Worm (Caenorhabditis elegans) whole organism, L3 larva: ENCODE data around the gene cpr-9.

ENCODE experiments used
- R02D3.7 ChIP-seq: fragments of 150-350 bp; optimal IDR thresholded peaks from 2 replicates; lab custom pipeline; 2014; ENCODE audit warnings: missing biosample characterization, missing genetic modification characterization
- aly-2 ChIP-seq: fragments of 150-350 bp; optimal IDR thresholded peaks from 2 replicates; lab custom pipeline; 2014; ENCODE audit warnings: missing biosample characterization, missing genetic modification characterization
- ama-1 ChIP-seq: fragments of 150-350 bp; optimal IDR thresholded peaks from 2 replicates; lab custom pipeline; 2018
- ceh-16 ChIP-seq: sonication (generic microtip); optimal IDR thresholded peaks from 2 replicates; lab custom pipeline; 2017; ENCODE audit warnings: missing biosample characterization, missing genetic modification characterization
- ceh-28 ChIP-seq: fragments of 150-350 bp; optimal IDR thresholded peaks from 2 replicates; lab custom pipeline; 2014; ENCODE audit warnings: missing biosample characterization, missing genetic modification reagents, missing genetic modification characterization
- ceh-82 ChIP-seq: fragments of 150-350 bp; optimal IDR thresholded peaks from 2 replicates; lab custom pipeline; 2014; ENCODE audit warnings: missing biosample characterization, missing genetic modification characterization
- ceh-9 ChIP-seq: sonication (generic microtip); optimal IDR thresholded peaks from 2 replicates; lab custom pipeline; 2018; ENCODE audit warnings: missing biosample characterization, missing genetic modification characterization
- daf-12 ChIP-seq: fragments of 150-350 bp; optimal IDR thresholded peaks from 2 replicates; lab custom pipeline; 2014; ENCODE audit warnings: missing biosample characterization, missing genetic modification reagents, missing genetic modification characterization
- egl-27 ChIP-seq: sonication (generic microtip); optimal IDR thresholded peaks from 4 replicates; lab custom pipeline; 2017; ENCODE audit warnings: missing biosample characterization, missing genetic modification reagents, missing genetic modification characterization
- egl-5 ChIP-seq: fragments of 150-350 bp; optimal IDR thresholded peaks from 2 replicates; lab custom pipeline; 2017; ENCODE audit warnings: missing biosample characterization, missing genetic modification reagents, missing genetic modification characterization, inconsistent platforms
- elt-2 ChIP-seq: sonication (generic microtip); optimal IDR thresholded peaks from 2 replicates; lab custom pipeline; 2016; ENCODE audit warnings: missing genetic modification reagents, mild to moderate bottlenecking, missing genetic modification characterization, missing compliant biosample characterization
- elt-3 ChIP-seq, 3 experiments: fragments of 150-350 bp in 1 of 3; sonication (generic microtip) in 2 of 3; optimal IDR thresholded peaks; 2 replicates in 2 of 3; 4 replicates in 1 of 3; lab custom pipeline; 2014 to 2017; ENCODE audit warnings: missing biosample characterization in 3 of 3, missing genetic modification characterization in 3 of 3
- fkh-10 ChIP-seq: sonication (generic microtip); optimal IDR thresholded peaks from 2 replicates; lab custom pipeline; 2017; ENCODE audit warnings: missing biosample characterization, missing genetic modification reagents, missing genetic modification characterization
- fkh-2 ChIP-seq: fragments of 150-350 bp; optimal IDR thresholded peaks from 2 replicates; lab custom pipeline; 2014; ENCODE audit warnings: missing biosample characterization, missing genetic modification reagents, missing genetic modification characterization
- hmg-11 ChIP-seq: sonication (generic microtip); optimal IDR thresholded peaks from 2 replicates; lab custom pipeline; 2016; ENCODE audit warnings: missing genetic modification characterization, missing compliant biosample characterization
- jun-1 ChIP-seq: fragments of 150-350 bp; optimal IDR thresholded peaks from 2 replicates; lab custom pipeline; 2014; ENCODE audit warnings: missing biosample characterization, missing genetic modification reagents, missing genetic modification characterization
- lin-15B ChIP-seq: fragments of 150-350 bp; optimal IDR thresholded peaks from 2 replicates; lab custom pipeline; 2014; ENCODE audit warnings: missing biosample characterization, missing genetic modification characterization
- lin-39 ChIP-seq: fragments of 150-350 bp; optimal IDR thresholded peaks from 2 replicates; lab custom pipeline; 2018; ENCODE audit warnings: missing biosample characterization, missing genetic modification reagents, missing genetic modification characterization
- lsy-12 ChIP-seq: sonication (generic microtip); optimal IDR thresholded peaks from 2 replicates; lab custom pipeline; 2016; ENCODE audit warnings: mild to moderate bottlenecking, missing genetic modification characterization, missing compliant biosample characterization
- nfya-1 ChIP-seq: sonication (generic microtip); optimal IDR thresholded peaks from 2 replicates; lab custom pipeline; 2017; ENCODE audit warnings: missing genetic modification characterization, mild to moderate bottlenecking, missing compliant biosample characterization, antibody characterized with exemption, moderate library complexity; ENCODE audit not compliant: insufficient read depth
- nhr-11 ChIP-seq: fragments of 150-350 bp; optimal IDR thresholded peaks from 2 replicates; lab custom pipeline; 2014; ENCODE audit warnings: missing biosample characterization, missing genetic modification characterization
- nhr-12 ChIP-seq: fragments of 150-350 bp; optimal IDR thresholded peaks from 2 replicates; lab custom pipeline; 2014; ENCODE audit warnings: missing biosample characterization, missing genetic modification characterization
- nhr-23 ChIP-seq: fragments of 150-350 bp; optimal IDR thresholded peaks from 2 replicates; lab custom pipeline; 2014; ENCODE audit warnings: missing biosample characterization, missing genetic modification reagents, missing genetic modification characterization
- nhr-237 ChIP-seq: fragments of 150-350 bp; optimal IDR thresholded peaks from 2 replicates; lab custom pipeline; 2014; ENCODE audit warnings: missing biosample characterization, missing genetic modification characterization
- nhr-25 ChIP-seq: sonication (generic microtip); optimal IDR thresholded peaks from 2 replicates; lab custom pipeline; 2017; ENCODE audit warnings: missing biosample characterization, missing genetic modification characterization
- nhr-28 ChIP-seq: fragments of 150-350 bp; optimal IDR thresholded peaks from 2 replicates; lab custom pipeline; 2014; ENCODE audit warnings: missing biosample characterization, missing genetic modification characterization
- nhr-43 ChIP-seq: sonication (generic microtip); optimal IDR thresholded peaks from 2 replicates; lab custom pipeline; 2016; ENCODE audit warnings: mild to moderate bottlenecking, missing genetic modification characterization, missing compliant biosample characterization; ENCODE audit not compliant: poor library complexity, severe bottlenecking
- nhr-76 ChIP-seq: fragments of 150-350 bp; sonication (generic microtip); optimal IDR thresholded peaks from 5 replicates; lab custom pipeline; 2014; ENCODE audit warnings: missing biosample characterization, missing genetic modification characterization
- nhr-77 ChIP-seq: fragments of 150-350 bp; optimal IDR thresholded peaks from 2 replicates; lab custom pipeline; 2014; ENCODE audit warnings: missing biosample characterization, missing genetic modification characterization
- pha-4 ChIP-seq: fragments of 150-350 bp; optimal IDR thresholded peaks from 2 replicates; lab custom pipeline; 2014; ENCODE audit warnings: missing biosample characterization, missing genetic modification reagents, missing genetic modification characterization
- pqm-1 ChIP-seq: fragments of 150-350 bp; optimal IDR thresholded peaks from 2 replicates; lab custom pipeline; 2017; ENCODE audit warnings: missing biosample characterization, missing genetic modification characterization, inconsistent platforms
- sea-2 ChIP-seq: fragments of 150-350 bp; sonication (generic microtip); optimal IDR thresholded peaks from 4 replicates; lab custom pipeline; 2014; ENCODE audit warnings: missing biosample characterization, missing genetic modification reagents, missing genetic modification characterization
- skn-1 ChIP-seq: fragments of 150-350 bp; optimal IDR thresholded peaks from 2 replicates; lab custom pipeline; 2014; ENCODE audit warnings: missing biosample characterization, missing genetic modification characterization
- snpc-4 ChIP-seq: fragments of 150-350 bp; optimal IDR thresholded peaks from 2 replicates; lab custom pipeline; 2014; ENCODE audit warnings: missing biosample characterization, missing genetic modification characterization
- tbx-2 ChIP-seq: sonication (generic microtip); optimal IDR thresholded peaks from 2 replicates; lab custom pipeline; 2016; ENCODE audit warnings: mild to moderate bottlenecking, missing genetic modification characterization, missing compliant biosample characterization
- unc-39 ChIP-seq: sonication (generic microtip); optimal IDR thresholded peaks from 4 replicates; lab custom pipeline; 2017; ENCODE audit warnings: missing biosample characterization, missing genetic modification characterization
- unc-62 ChIP-seq: fragments of 150-350 bp; sonication (generic microtip); optimal IDR thresholded peaks from 4 replicates; lab custom pipeline; 2014; ENCODE audit warnings: missing biosample characterization, missing genetic modification reagents, missing genetic modification characterization
- zag-1 ChIP-seq: fragments of 150-350 bp; optimal IDR thresholded peaks from 2 replicates; lab custom pipeline; 2014; ENCODE audit warnings: missing biosample characterization, missing genetic modification characterization
- ztf-11 ChIP-seq: fragments of 150-350 bp; optimal IDR thresholded peaks from 2 replicates; lab custom pipeline; 2014; ENCODE audit warnings: missing biosample characterization, missing genetic modification characterization

Gene cpr-9

DNA sequence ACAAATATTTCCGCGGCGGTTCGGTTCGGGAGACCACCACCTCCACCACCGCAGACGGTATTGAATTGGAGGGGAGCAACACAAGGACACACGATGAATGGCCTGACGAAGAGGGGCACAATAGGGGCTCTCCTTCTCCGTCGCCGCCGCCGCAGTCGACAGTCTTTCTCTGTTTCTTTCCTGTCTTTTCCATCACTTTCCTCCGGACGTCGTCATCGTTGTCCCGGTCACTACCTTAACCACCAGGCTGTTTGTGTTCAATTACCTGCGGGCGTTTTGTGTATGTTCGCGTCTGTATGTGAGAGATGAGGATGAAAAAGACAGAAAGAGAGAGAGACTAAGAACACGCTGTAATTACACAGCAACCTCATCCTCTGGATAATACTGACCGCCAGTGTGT, 36.9 kb downstream of the cpr-9 start:
- no peak for TF ChIP-seq nhr-11 (tag; lab: Kevin White, UChicago)
- TF ChIP-seq nhr-237 (tag; lab: Kevin White, UChicago), result no peak
- TF ChIP-seq nhr-23 (tag; lab: Kevin White, UChicago), result peak; percentile 40

- TF ChIP-seq nhr-11 (tag; lab: Kevin White, UChicago) (no peak), fkh-2 (no peak), nhr-23 (tag; lab: Kevin White, UChicago) (peak; percentile 61), nhr-43 (tag; lab: Kevin White, UChicago) (no peak), elt-2 (tag; lab: Kevin White, UChicago) (peak; percentile 21), pqm-1 (tag; lab: Kevin White, UChicago) (no peak), nhr-12 (tag; lab: Kevin White, UChicago) (no peak), ceh-82 (tag; lab: Kevin White, UChicago) (no peak), snpc-4 (peak; percentile 66), hmg-11 (tag; lab: Kevin White, UChicago) (peak; percentile 59), ama-1 (lab: Kevin White, UChicago) (no peak), ceh-9 (no peak), tbx-2 (no peak), nhr-76 (tag; lab: Kevin White, UChicago) (no peak), skn-1 (tag; lab: Kevin White, UChicago) (no peak), zag-1 (tag; lab: Kevin White, UChicago) (no peak), unc-39 (tag; lab: Kevin White, UChicago) (no peak), daf-12 (tag; lab: Kevin White, UChicago) (no peak), lin-15B (tag; lab: Kevin White, UChicago) (peak; percentile 87), R02D3.7 (tag; lab: Kevin White, UChicago) (no peak), ztf-11 (tag; lab: Kevin White, UChicago) (no peak), lsy-12 (tag; lab: Kevin White, UChicago) (no peak), fkh-10 (GFP tag; lab: Kevin White, UChicago) (no peak), nhr-28 (no peak), aly-2 (tag; lab: Kevin White, UChicago) (no peak), ceh-28 (tag; lab: Kevin White, UChicago) (peak; percentile 68), nfya-1 (tag; lab: Kevin White, UChicago) (peak; percentile 82), pha-4 (tag; lab: Kevin White, UChicago) (peak; percentile 64), egl-5 (peak; percentile 65), nhr-25 (tag; lab: Kevin White, UChicago) (peak; percentile 36), egl-27 (tag; lab: Kevin White, UChicago) (no peak), ceh-16 (no peak), nhr-237 (tag; lab: Kevin White, UChicago) (no peak), sea-2 (no peak), jun-1 (tag; lab: Kevin White, UChicago) (no peak), elt-3 (tag; optimal IDR thresholded peaks at IDR 0.05; lab: Kevin White, UChicago) (no peak)
- TF ChIP-seq, all 47 proteins: peak for 10
Measured at ce11 chrV:12040823-12041606, 38.2 kb downstream of the cpr-9 start, which contains the start of the genes kup-1 and F10C2.4. TSS of gene kup-1 (minus strand) at chrV:12040873. TSS of gene F10C2.4 (plus strand) at chrV:12041556.

DNA sequence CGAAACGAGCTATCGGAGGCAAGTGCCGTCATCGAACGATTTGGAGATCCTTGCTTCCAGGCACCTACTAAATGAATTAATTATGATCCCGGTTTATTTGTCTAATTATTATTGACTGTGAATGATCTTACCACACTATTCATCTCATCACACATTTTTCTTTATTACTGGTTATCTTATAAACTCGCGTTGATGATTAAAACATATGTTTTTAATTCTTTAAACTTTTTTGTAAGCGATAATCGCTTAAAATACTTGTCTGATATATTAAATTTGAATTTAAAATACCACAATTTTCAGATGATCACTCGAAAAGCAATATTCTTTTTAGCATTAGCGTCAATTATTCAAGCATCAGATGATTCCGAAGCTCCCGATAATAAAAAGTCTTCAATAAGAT, 42.3 kb downstream of the cpr-9 start, which contains the start of gene F10C2.5:
F10C2.5 (plus strand) TSS at position 301 of the 400 bp plus-strand sequence.
- TF ChIP-seq lin-15B (tag; lab: Kevin White, UChicago), result no peak

DNA sequence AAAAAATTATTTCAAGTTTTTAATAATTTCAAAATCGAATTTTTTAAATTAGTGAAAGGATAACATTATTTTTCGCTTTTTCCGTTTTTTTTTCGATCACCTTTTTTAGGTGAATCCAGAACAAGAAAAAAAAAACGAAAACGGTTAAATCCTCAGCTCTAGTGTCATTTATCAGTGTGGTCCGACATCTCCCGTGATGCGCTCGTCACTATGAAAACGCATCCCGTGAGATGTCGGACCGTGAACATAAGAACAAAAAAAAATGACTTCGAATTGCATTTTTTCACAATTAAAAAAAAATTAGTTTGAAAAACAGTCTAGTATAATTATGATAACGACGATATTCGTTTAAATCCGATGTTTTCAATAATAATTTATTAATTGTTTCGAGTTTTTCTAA, 44.9 kb downstream of the cpr-9 start:
- TF ChIP-seq fkh-10 (GFP tag; lab: Kevin White, UChicago) (no peak), nhr-76 (tag; lab: Kevin White, UChicago) (no peak), unc-62 (GFP tag; lab: Kevin White, UChicago) (no peak), nhr-23 (tag; lab: Kevin White, UChicago) (no peak), snpc-4 (no peak), ceh-16 (no peak), lin-39 (tag; lab: Kevin White, UChicago) (no peak), ceh-28 (tag; lab: Kevin White, UChicago) (no peak), elt-2 (tag; lab: Kevin White, UChicago) (no peak), unc-39 (tag; lab: Kevin White, UChicago) (no peak), nhr-77 (tag; lab: Kevin White, UChicago) (no peak), skn-1 (tag; lab: Kevin White, UChicago) (no peak), nhr-28 (no peak)
